Fruit fly (Drosophila melanogaster): ENCODE results near the gene prage.

Gene prage

dm6 chrX:1879606-1880110, 106.1 kb downstream of the prage start, which contains the start of gene CG14818 (continued):
- TF ChIP-seq CG11294 (GFP tag; IDR thresholded peaks at IDR 0.05), result 0 out of 2 replicates have a peak, but pooled peaks have one; percentile 44
- peak; percentile 54 for TF ChIP-seq achi (GFP tag; optimal IDR thresholded peaks at IDR 0.05)
- TF ChIP-seq acj6 (GFP tag; optimal IDR thresholded peaks at IDR 0.05), result peak; percentile 53
- TF ChIP-seq CG16779 (tag; optimal IDR thresholded peaks at IDR 0.05), result no peak
- TF ChIP-seq dac (GFP tag; optimal IDR thresholded peaks at IDR 0.05), result peak; percentile 39
- TF ChIP-seq CG11762 (GFP tag; optimal IDR thresholded peaks at IDR 0.05; ENCODE audit: insufficient read depth), result peak; percentile 35
- TF ChIP-seq Hr4 (GFP tag; optimal IDR thresholded peaks at IDR 0.05), result no peak
- TF ChIP-seq Ets96B (tag; optimal IDR thresholded peaks at IDR 0.05), result no peak
- TF ChIP-seq fkh (GFP tag; optimal IDR thresholded peaks at IDR 0.05), result no peak
- TF ChIP-seq Hr38 (GFP tag; optimal IDR thresholded peaks at IDR 0.05), result no peak
- TF ChIP-seq CG10669 (GFP tag; optimal IDR thresholded peaks at IDR 0.05), result no peak
- TF ChIP-seq CG8119 (GFP tag; IDR thresholded peaks at IDR 0.05), result peak; percentile 54; the same call in 2 of the 3 replicates
- peak; percentile 20 for TF ChIP-seq CG6854 (GFP tag; optimal IDR thresholded peaks at IDR 0.05)
- TF ChIP-seq OdsH (GFP tag; optimal IDR thresholded peaks at IDR 0.05), result no peak
- peak; percentile 42 for TF ChIP-seq Lpt (GFP tag; optimal IDR thresholded peaks at IDR 0.05)
- no peak for TF ChIP-seq CG4318 (GFP tag; optimal IDR thresholded peaks at IDR 0.05)
- no peak for TF ChIP-seq Ets21C (GFP tag; optimal IDR thresholded peaks at IDR 0.05)
- TF ChIP-seq CG3919 (GFP tag; optimal IDR thresholded peaks at IDR 0.05), result peak; percentile 65
- TF ChIP-seq CG31627 (GFP tag; optimal IDR thresholded peaks at IDR 0.05), result peak; percentile 71
- TF ChIP-seq CG15336 (GFP tag; IDR thresholded peaks at IDR 0.05), result peak; percentile 53
- TF ChIP-seq ss (GFP tag; optimal IDR thresholded peaks at IDR 0.05), result peak in 1 of 2 experiments; percentile 25
- TF ChIP-seq CG34406 (GFP tag; optimal IDR thresholded peaks at IDR 0.05), result peak; percentile 41

dm6 chrX:1880139-1880556, 106.6 kb downstream of the prage start, which contains the start of gene Coa8:
Coa8 (plus strand) TSS chrX:1880282.
- TF ChIP-seq Lpt (GFP tag; optimal IDR thresholded peaks at IDR 0.05) (no peak), CG6163 (GFP tag; IDR thresholded peaks at IDR 0.05) (peak; percentile 46; the same call in 2 of the 3 replicates), topi (GFP tag; optimal IDR thresholded peaks at IDR 0.05) (peak; percentile 43), fkh (GFP tag; optimal IDR thresholded peaks at IDR 0.05) (no peak), Ets96B (tag; optimal IDR thresholded peaks at IDR 0.05) (peak; percentile 10), Met (GFP tag; optimal IDR thresholded peaks at IDR 0.05) (no peak), fd59A (GFP tag; optimal IDR thresholded peaks at IDR 0.05) (no peak), CG6808 (GFP tag; optimal IDR thresholded peaks at IDR 0.05) (no peak), ss (GFP tag; optimal IDR thresholded peaks at IDR 0.05) (no peak), CG6792 (GFP tag; optimal IDR thresholded peaks at IDR 0.05) (peak; percentile 7), acj6 (GFP tag; optimal IDR thresholded peaks at IDR 0.05) (peak; percentile 45), Eip75B (GFP tag; optimal IDR thresholded peaks at IDR 0.05) (no peak), Hr39 (GFP tag; optimal IDR thresholded peaks at IDR 0.05) (peak; percentile 54), cyc (GFP tag; optimal IDR thresholded peaks at IDR 0.05) (peak; percentile 43), CG11902 (GFP tag; optimal IDR thresholded peaks at IDR 0.05) (no peak), salr (GFP tag; optimal IDR thresholded peaks at IDR 0.05) (no peak), achi (GFP tag; optimal IDR thresholded peaks at IDR 0.05) (peak; percentile 25), CG7368 (GFP tag; optimal IDR thresholded peaks at IDR 0.05) (no peak), pdm3 (GFP tag; optimal IDR thresholded peaks at IDR 0.05) (no peak), CG8319 (GFP tag; optimal IDR thresholded peaks at IDR 0.05) (no peak), esn (GFP tag; optimal IDR thresholded peaks at IDR 0.05) (peak; percentile 42), CG3919 (GFP tag; optimal IDR thresholded peaks at IDR 0.05) (peak; percentile 40), CG10669 (GFP tag; optimal IDR thresholded peaks at IDR 0.05) (no peak), CG16779 (tag; optimal IDR thresholded peaks at IDR 0.05) (no peak), Gug (GFP tag; IDR thresholded peaks at IDR 0.05) (0 out of 2 replicates have a peak, but pooled peaks have one; percentile 29), CG32006 (GFP tag; optimal IDR thresholded peaks at IDR 0.05) (peak; percentile 33), CG8119 (GFP tag; IDR thresholded peaks at IDR 0.05) (no peak), Smox (GFP tag; optimal IDR thresholded peaks at IDR 0.05) (peak; percentile 33), Sox14 (GFP tag; optimal IDR thresholded peaks at IDR 0.05) (peak; percentile 40), CG11294 (GFP tag; IDR thresholded peaks at IDR 0.05) (0 out of 2 replicates have a peak, but pooled peaks have one; percentile 29), spab (GFP tag; optimal IDR thresholded peaks at IDR 0.05) (no peak), Sox15 (GFP tag; optimal IDR thresholded peaks at IDR 0.05) (peak; percentile 5), Eip78C (GFP tag) (peak; percentile 70), svp (GFP tag) (peak; percentile 14), lz (GFP tag; optimal IDR thresholded peaks at IDR 0.05) (peak; percentile 41), CG3032 (tag; optimal IDR thresholded peaks at IDR 0.05) (peak; percentile 48), CG15336 (GFP tag; IDR thresholded peaks at IDR 0.05) (no peak), Eip93F (GFP tag; optimal IDR thresholded peaks at IDR 0.05) (no peak), Ets21C (GFP tag; optimal IDR thresholded peaks at IDR 0.05) (peak; percentile 2), CG6854 (GFP tag; optimal IDR thresholded peaks at IDR 0.05) (no peak), CG31627 (GFP tag; optimal IDR thresholded peaks at IDR 0.05) (peak; percentile 41)
